Worm (Caenorhabditis elegans): ENCODE results near the gene acc-1.

DNA sequence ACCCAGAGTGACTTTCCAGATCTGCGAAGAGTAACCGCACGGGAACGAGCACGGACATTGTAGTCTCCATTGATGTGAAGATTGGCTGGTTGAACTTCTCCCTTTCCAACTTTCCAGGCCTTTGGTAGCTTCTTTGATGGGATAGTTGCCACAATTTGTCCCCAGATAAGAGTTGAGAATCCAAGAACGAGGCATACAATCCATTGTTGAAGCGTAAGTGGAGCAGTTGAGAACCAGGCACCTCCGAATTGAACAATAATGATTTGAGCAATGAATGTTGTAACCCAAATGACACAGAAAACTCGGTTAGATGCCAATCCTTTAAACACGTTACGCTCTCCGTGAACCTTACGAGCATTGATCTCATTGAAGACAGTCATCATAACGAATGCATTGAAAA, 30.8 kb upstream of the acc-1 start:
- TF ChIP-seq jun-1 (tag; optimal IDR thresholded peaks at IDR 0.05) (no peak), zag-1 (tag; optimal IDR thresholded peaks at IDR 0.05) (no peak), nhr-77 (tag; optimal IDR thresholded peaks at IDR 0.05) (no peak), aly-2 (tag; optimal IDR thresholded peaks at IDR 0.05) (no peak), nhr-76 (tag; optimal IDR thresholded peaks at IDR 0.05) (no peak), eor-1 (tag; optimal IDR thresholded peaks at IDR 0.05) (no peak), ceh-9 (tag; optimal IDR thresholded peaks at IDR 0.05) (no peak), nhr-12 (tag; optimal IDR thresholded peaks at IDR 0.05) (no peak), nhr-11 (tag; optimal IDR thresholded peaks at IDR 0.05) (no peak), nhr-237 (tag; optimal IDR thresholded peaks at IDR 0.05) (no peak)

Data from whole organism, L3 larva.